Fruit fly (Drosophila melanogaster): Measurements from ENCODE around the gene BigH1.

BigH1 gene

dm6 chr3R:14649307-14650239, 13.7 kb upstream of the BigH1 start (continued):
- TF ChIP-seq CG6808 (GFP tag; optimal IDR thresholded peaks at IDR 0.05) (peak; percentile 25), CG9139 (GFP tag; optimal IDR thresholded peaks at IDR 0.05) (no peak), Ets96B (tag; optimal IDR thresholded peaks at IDR 0.05) (peak; percentile 70), CG6792 (GFP tag; optimal IDR thresholded peaks at IDR 0.05) (peak; percentile 84), acj6 (GFP tag; optimal IDR thresholded peaks at IDR 0.05) (peak; percentile 77), CG8319 (GFP tag; optimal IDR thresholded peaks at IDR 0.05) (peak; percentile 55), ss (GFP tag; optimal IDR thresholded peaks at IDR 0.05) (peak in 1 of 2 experiments; percentile 23), CG10631 (GFP tag; optimal IDR thresholded peaks at IDR 0.05) (peak; percentile 75), salr (GFP tag; optimal IDR thresholded peaks at IDR 0.05) (peak; percentile 43 to 90), pdm3 (GFP tag; optimal IDR thresholded peaks at IDR 0.05) (peak; percentile 82), CG4318 (GFP tag; optimal IDR thresholded peaks at IDR 0.05) (no peak), CG3032 (tag; optimal IDR thresholded peaks at IDR 0.05) (peak; percentile 70), esn (GFP tag; optimal IDR thresholded peaks at IDR 0.05) (peak; percentile 91), spab (GFP tag; optimal IDR thresholded peaks at IDR 0.05) (peak; percentile 61), CG8632 (GFP tag; optimal IDR thresholded peaks at IDR 0.05) (peak; percentile 81), Hr4 (GFP tag; optimal IDR thresholded peaks at IDR 0.05) (peak; percentile 92), fd85E (GFP tag; optimal IDR thresholded peaks at IDR 0.05) (peak; percentile 45), Sox15 (GFP tag; optimal IDR thresholded peaks at IDR 0.05) (peak; percentile 70), Gug (GFP tag; IDR thresholded peaks at IDR 0.05) (peak; percentile 76), Smox (GFP tag; optimal IDR thresholded peaks at IDR 0.05) (no peak)

DNA sequence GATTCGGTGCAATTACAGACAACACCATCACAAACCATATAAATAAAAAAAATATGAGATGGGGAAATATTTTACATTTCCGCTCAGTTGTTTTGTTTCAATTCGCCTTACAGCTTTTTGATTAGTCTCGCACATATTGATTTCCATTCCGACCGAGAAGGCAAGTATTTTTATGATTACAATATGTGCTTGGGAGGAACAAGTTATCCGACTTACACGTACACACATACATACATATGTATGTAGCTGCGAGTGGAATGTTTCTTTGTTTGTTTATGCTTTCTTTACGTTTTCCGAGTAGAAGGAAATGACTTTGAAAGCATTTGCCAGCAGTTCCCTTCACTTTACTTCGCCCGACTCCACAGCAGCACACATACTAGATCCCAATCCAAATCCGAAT, 12.9 kb upstream of the BigH1 start:
- TF ChIP-seq cyc (GFP tag; optimal IDR thresholded peaks at IDR 0.05) = no peak
- TF ChIP-seq lz (GFP tag; optimal IDR thresholded peaks at IDR 0.05) = no peak
- TF ChIP-seq esn (GFP tag; optimal IDR thresholded peaks at IDR 0.05) = no peak

DNA sequence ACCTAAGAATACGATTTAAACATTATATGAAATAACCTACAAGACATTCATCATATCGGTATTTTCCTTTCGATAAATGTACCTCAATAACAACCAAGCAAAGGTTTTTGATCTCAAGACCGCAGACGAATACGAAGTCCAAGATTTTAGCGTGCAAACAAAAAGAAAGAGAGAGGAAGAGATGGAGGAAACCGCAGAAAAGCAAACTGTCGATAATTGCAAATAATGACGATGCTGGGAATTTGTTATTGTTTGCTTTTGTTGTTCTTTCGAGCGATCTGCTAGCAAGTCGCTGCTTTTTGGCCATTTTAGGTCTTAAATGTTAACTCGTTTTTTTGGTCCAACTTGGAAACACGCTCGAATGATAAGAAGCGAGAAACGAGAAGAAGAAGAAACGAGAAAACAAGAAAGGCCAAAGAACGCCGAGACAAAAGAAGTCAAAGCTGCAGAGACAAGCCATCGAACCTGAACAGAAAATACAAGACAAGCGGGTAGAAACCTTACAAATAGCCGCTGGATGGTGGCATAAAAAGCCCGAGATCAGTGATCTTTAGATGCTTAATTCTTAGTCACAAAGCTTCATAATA, 12.1 kb upstream of the BigH1 start:
- TF ChIP-seq CG16779 (tag; optimal IDR thresholded peaks at IDR 0.05) (no peak), fkh (GFP tag; optimal IDR thresholded peaks at IDR 0.05) (peak; percentile 24), ss (GFP tag; optimal IDR thresholded peaks at IDR 0.05) (peak in 1 of 2 experiments; percentile 70), CG6163 (GFP tag; IDR thresholded peaks at IDR 0.05) (no peak), CG6854 (GFP tag; optimal IDR thresholded peaks at IDR 0.05) (peak; percentile 88), svp (GFP tag) (peak; percentile 58), CG6808 (GFP tag; optimal IDR thresholded peaks at IDR 0.05) (peak; percentile 23), Eip75B (GFP tag; optimal IDR thresholded peaks at IDR 0.05) (peak; percentile 7)

dm6 chr3R:14652301-14652880, 10.9 kb upstream of the BigH1 start:
- TF ChIP-seq net (GFP tag; optimal IDR thresholded peaks at IDR 0.05) (no peak), CG6854 (GFP tag; optimal IDR thresholded peaks at IDR 0.05) (peak; percentile 5)

DNA sequence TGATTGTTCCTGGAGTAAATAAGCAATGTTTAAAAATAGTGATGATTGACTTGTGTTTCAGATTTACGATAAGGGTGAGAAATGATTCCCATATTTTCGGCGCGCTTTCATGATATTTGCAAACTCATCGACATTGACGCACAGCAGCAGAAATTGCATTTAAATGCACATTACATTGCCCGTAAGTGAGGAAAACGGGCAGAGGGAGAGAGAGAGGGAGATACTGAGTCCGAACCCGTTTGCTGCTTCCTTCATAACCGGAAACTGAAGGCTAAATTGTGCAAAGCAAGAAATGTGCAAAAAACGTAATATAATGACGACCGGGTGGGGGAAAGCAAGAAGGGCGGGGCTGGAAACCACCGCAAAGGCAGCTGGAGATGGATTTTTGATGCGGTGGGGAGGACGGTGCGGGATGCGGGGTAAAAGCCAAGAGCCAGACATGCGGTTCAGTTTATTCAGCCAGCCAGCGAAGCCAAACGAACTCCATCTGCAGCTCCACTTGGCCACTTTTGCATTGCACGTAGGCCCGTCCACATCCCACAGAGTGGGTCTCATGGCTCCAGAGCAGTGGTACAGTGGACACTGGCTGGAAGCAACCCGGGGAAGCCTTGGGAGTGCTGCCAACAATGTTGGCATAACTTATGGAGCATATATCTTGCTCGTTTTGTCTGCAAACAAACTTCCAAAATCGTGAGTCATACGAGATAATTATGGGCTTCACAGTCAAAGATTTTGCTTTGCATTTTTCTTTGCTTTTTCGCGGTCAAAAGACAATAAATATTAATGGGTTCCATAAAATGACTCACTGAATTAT, 10.0 kb upstream of the BigH1 start:
- TF ChIP-seq CG9139 (GFP tag; optimal IDR thresholded peaks at IDR 0.05) (peak; percentile 22), CG6808 (GFP tag; optimal IDR thresholded peaks at IDR 0.05) (peak; percentile 32), CG11902 (GFP tag; optimal IDR thresholded peaks at IDR 0.05) (peak; percentile 9), Hr4 (GFP tag; optimal IDR thresholded peaks at IDR 0.05) (no peak), CG6163 (GFP tag; IDR thresholded peaks at IDR 0.05) (peak; percentile 63; the same call in 2 of the 3 replicates), Lpt (GFP tag; optimal IDR thresholded peaks at IDR 0.05) (peak; percentile 48), CG6854 (GFP tag; optimal IDR thresholded peaks at IDR 0.05) (peak; percentile 72), Eip78C (GFP tag) (peak; percentile 83), topi (GFP tag; optimal IDR thresholded peaks at IDR 0.05) (peak; percentile 7), ss (GFP tag; optimal IDR thresholded peaks at IDR 0.05) (peak; percentile 43 to 61), CG6792 (GFP tag; optimal IDR thresholded peaks at IDR 0.05) (peak; percentile 8), Eip93F (GFP tag; optimal IDR thresholded peaks at IDR 0.05) (no peak), Sox14 (GFP tag; optimal IDR thresholded peaks at IDR 0.05) (no peak), cyc (GFP tag; optimal IDR thresholded peaks at IDR 0.05) (peak; percentile 28), Blimp-1 (GFP tag; optimal IDR thresholded peaks at IDR 0.05) (no peak), CG16779 (tag; optimal IDR thresholded peaks at IDR 0.05) (no peak), CG7368 (GFP tag; optimal IDR thresholded peaks at IDR 0.05) (no peak), CG34406 (GFP tag; optimal IDR thresholded peaks at IDR 0.05) (no peak), Gug (GFP tag; IDR thresholded peaks at IDR 0.05) (peak; percentile 19; the same call in 1 of the 2 replicates)

Data from whole organism, prepupa.